Fruit fly (Drosophila melanogaster): Measurements from ENCODE around the gene trus.

DNA sequence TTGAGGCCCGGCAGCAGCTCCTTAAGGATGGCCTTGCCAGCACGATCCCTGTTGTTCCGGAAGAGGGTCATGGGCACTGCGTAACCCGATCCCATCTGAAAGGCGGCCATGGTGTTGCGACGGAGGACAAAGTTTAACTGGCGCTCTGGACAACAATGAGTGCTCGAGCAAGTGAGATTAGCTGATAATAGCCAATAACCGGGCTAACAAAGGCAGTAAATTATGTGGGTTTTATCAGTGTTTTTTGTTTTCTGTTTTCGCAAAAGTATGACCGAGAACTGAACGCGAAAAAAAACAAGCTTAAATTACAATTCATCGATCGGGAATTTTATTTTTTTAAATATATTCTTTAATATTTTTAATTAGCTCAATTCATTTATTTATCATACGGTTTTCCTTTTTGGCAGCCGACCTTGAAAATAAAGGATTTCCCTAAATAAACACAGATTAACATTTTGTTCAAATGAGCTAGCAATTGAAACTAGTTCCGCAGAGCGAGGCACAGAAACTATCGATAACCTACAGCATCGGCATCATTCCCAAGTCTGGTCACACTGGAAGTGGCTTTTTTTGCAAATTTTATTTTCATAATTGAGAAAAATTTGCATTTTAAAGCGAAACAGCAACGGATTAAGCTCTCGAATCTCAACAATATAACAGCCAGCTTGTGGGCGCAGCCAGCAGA lies 43.0 kb upstream of the trus start, which contains the start of the genes Dip-C and pps:
- TF ChIP-seq CG4496 (GFP tag; IDR thresholded peaks at IDR 0.05), result no peak
- TF ChIP-seq fd96Ca (GFP tag; IDR thresholded peaks at IDR 0.05), result no peak
- no peak for TF ChIP-seq Ets98B (GFP tag; IDR thresholded peaks at IDR 0.05)
- no peak for TF ChIP-seq CG10348 (GFP tag; IDR thresholded peaks at IDR 0.05)
- TF ChIP-seq CG8159 (tag; optimal IDR thresholded peaks at IDR 0.05), result no peak
- TF ChIP-seq CG12605 (GFP tag; IDR thresholded peaks at IDR 0.05), result no peak
- TF ChIP-seq CG32121 (GFP tag; IDR thresholded peaks at IDR 0.05), result no peak
- TF ChIP-seq CG14655 (GFP tag; optimal IDR thresholded peaks at IDR 0.05), result no peak

Measured in whole organism, pupa.